Worm (Caenorhabditis elegans): Measurements from ENCODE around the gene oac-58.
A peak's percentile ranks its signal among the peaks of the same experiment; 100 is the strongest.

Gene oac-58

DNA sequence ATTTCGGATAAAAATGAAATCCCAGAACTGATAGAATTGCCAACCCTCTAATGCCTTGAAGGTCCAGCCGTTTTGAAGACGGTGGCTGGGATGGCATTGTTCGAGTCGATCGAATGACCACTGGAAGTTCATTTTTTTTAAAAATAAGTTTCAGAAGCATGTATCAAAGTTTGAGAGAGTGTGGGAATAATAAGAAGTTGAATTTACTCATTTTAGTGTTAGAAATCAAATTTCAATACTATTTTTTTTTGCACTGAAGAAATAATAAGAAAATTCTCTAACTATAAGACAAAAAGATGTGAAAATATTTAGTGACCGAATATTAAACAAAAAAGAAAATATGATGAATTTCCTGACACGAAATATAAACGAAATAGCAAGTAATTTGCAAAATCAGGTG, 10.3 kb downstream of the oac-58 start, which contains the start of gene oac-59:
oac-59 (minus strand) TSS at position 101 of the 400 bp plus-strand sequence.
- no peak for TF ChIP-seq arid-1 (GFP tag; conservative IDR thresholded peaks at IDR 0.05)
- TF ChIP-seq zip-11 (GFP tag; IDR thresholded peaks at IDR 0.05) = no peak
- TF ChIP-seq dmd-9 (GFP tag; IDR thresholded peaks at IDR 0.05) = no peak
- TF ChIP-seq aha-1 (tag) = peak; percentile 4

DNA sequence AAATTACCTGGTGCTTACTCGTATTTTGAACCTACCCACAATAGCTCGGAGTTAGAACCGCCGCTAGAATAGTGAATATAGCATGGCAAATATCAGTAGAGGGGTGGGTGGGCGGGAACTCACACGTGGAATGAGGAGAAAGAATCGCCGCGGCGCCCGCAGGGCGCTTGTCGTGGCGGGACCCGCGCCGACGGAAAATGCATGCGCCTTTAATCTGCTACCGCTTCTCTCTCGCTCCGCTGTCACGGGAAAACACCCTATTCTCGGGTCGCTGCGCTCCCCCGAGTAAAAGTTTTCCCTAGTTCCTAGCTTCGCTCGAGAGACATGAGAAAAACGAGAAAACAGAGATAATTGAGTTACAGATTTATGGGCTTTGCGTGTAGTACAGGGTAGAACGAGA, 16.7 kb downstream of the oac-58 start:
- peak; percentile 89 for TF ChIP-seq set-16 (GFP tag; IDR thresholded peaks at IDR 0.05)
- TF ChIP-seq lin-38 (GFP tag; IDR thresholded peaks at IDR 0.05) = peak; percentile 23; the same call in 1 of the 2 replicates
- TF ChIP-seq egl-43 (GFP tag; IDR thresholded peaks at IDR 0.05) = peak; percentile 46; the same call in 1 of the 2 replicates

DNA sequence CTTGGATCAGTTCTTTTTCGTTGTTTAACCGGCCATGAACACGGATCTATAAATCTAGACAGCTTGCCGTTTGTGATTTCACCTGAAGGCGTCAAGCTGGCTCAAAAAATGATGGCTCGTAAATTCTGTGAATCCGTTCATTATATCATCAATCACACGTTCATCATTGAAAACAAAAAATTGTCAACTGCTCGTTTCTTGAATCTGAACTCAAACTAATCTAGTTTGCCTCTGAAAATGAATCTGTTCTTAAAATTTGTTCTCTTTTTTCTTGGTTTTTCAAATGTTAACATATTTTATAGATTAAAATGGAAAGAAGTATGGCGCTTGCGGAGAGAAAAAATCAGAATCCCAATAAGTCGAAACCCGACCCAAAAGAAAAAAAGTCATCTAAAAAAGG, 20.8 kb downstream of the oac-58 start, which contains the start of gene C42C1.8:
C42C1.8 (plus strand) TSS at position 301 of the 400 bp plus-strand sequence.
- TF ChIP-seq duxl-1 (tag; optimal IDR thresholded peaks at IDR 0.05; ENCODE audit: poor library complexity) = no peak
- TF ChIP-seq ztf-7 (tag; optimal IDR thresholded peaks at IDR 0.05) = no peak
- no peak for TF ChIP-seq dmd-8 (GFP tag; IDR thresholded peaks at IDR 0.05)
- no peak for TF ChIP-seq F49E8.2 (tag; optimal IDR thresholded peaks at IDR 0.05; ENCODE audit: borderline replicate concordance)
- TF ChIP-seq unc-130 (GFP tag; optimal IDR thresholded peaks at IDR 0.05) = no peak
- TF ChIP-seq zfp-2 (tag; optimal IDR thresholded peaks at IDR 0.05) = no peak
- no peak for TF ChIP-seq nhr-11 (tag; optimal IDR thresholded peaks at IDR 0.05)
- no peak for TF ChIP-seq hmg-1.1 (GFP tag; IDR thresholded peaks at IDR 0.05)
- no peak for TF ChIP-seq unc-39 (tag; optimal IDR thresholded peaks at IDR 0.05)
- no peak for TF ChIP-seq Y48G9A.11 (GFP tag; IDR thresholded peaks at IDR 0.05)

DNA sequence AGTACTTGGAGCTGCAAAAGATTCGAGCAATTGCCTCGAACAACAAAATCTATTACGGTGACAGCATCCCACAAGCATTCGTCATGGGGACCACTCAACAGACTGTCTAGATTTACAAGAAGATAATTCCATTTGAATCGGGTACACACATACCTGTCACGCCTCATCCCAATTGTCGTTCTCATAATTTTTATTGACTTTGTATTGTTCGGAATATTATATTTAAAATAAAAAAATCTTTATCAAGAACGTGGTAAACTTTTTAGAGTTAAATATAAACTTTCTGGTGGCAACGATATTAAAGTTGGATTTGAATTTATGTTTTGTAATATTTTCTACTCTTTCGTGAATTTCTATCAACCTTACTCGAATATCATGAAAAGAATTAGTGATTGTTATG, 22.3 kb downstream of the oac-58 start, which contains the start of gene C42C1.9:
C42C1.9 (plus strand) TSS at position 301 of the 400 bp plus-strand sequence.
- TF ChIP-seq ctbp-1 (GFP tag; IDR thresholded peaks at IDR 0.05) (no peak), lim-7 (GFP tag; IDR thresholded peaks at IDR 0.05) (no peak), R02D3.7 (tag; optimal IDR thresholded peaks at IDR 0.05) (no peak), ces-1 (GFP tag; optimal IDR thresholded peaks at IDR 0.05) (no peak), ceh-32 (tag; optimal IDR thresholded peaks at IDR 0.05; ENCODE audit: poor library complexity) (no peak), sdz-12 (GFP tag; optimal IDR thresholded peaks at IDR 0.05) (no peak), hif-1 (tag; optimal IDR thresholded peaks at IDR 0.05) (no peak), nhr-48 (tag; optimal IDR thresholded peaks at IDR 0.05) (no peak), skn-1 (tag; optimal IDR thresholded peaks at IDR 0.05) (no peak), dmd-8 (GFP tag; IDR thresholded peaks at IDR 0.05) (no peak), F26F4.8 (GFP tag; conservative IDR thresholded peaks at IDR 0.05) (no peak), zfp-3 (GFP tag; conservative IDR thresholded peaks at IDR 0.05) (no peak), nhr-237 (tag; optimal IDR thresholded peaks at IDR 0.05) (no peak), arid-1 (GFP tag; conservative IDR thresholded peaks at IDR 0.05) (no peak), spr-1 (tag; optimal IDR thresholded peaks at IDR 0.05) (no peak), nhr-25 (tag; optimal IDR thresholded peaks at IDR 0.05; ENCODE audit: borderline replicate concordance, insufficient read depth) (no peak), zag-1 (tag; optimal IDR thresholded peaks at IDR 0.05) (no peak)

DNA sequence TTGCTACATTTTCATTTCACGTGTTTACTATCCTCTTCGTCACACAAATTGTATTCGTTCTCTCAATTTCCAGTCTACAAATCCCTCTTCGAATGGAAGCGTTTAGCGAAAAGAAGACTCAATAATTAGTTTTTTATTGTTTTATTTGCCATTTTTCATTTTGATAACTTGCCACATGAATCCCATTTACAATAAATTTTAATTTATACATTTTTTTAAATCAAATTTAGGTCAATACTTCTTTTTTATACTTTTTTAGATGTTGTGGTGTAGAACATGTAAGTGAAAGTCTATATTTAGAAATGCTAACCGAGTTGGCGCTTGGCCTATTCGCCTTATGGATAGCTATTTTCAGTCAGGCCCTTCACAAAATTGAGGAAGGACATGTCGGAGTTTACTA, 23.9 kb downstream of the oac-58 start, which contains the start of gene erl-1:
erl-1 (plus strand) TSS at position 301 of the 400 bp plus-strand sequence.
- TF ChIP-seq ces-1 (GFP tag; optimal IDR thresholded peaks at IDR 0.05) = no peak
- TF ChIP-seq T20F7.1 (GFP tag; optimal IDR thresholded peaks at IDR 0.05) = no peak
- TF ChIP-seq dmd-8 (GFP tag; IDR thresholded peaks at IDR 0.05) = no peak
- no peak for TF ChIP-seq ama-1 (optimal IDR thresholded peaks at IDR 0.05)
- no peak for TF ChIP-seq snpc-4 (tag; optimal IDR thresholded peaks at IDR 0.05)
- TF ChIP-seq hif-1 (tag; optimal IDR thresholded peaks at IDR 0.05) = no peak
- no peak for TF ChIP-seq Y48G9A.11 (GFP tag; IDR thresholded peaks at IDR 0.05)
- TF ChIP-seq fos-1 (tag; optimal IDR thresholded peaks at IDR 0.05) = no peak
- TF ChIP-seq pqm-1 (tag; optimal IDR thresholded peaks at IDR 0.05) = no peak
- TF ChIP-seq lir-3 (tag; optimal IDR thresholded peaks at IDR 0.05) = no peak
- TF ChIP-seq mxl-3 (GFP tag; optimal IDR thresholded peaks at IDR 0.05) = no peak
- no peak for TF ChIP-seq nhr-111 (GFP tag; optimal IDR thresholded peaks at IDR 0.05)
- TF ChIP-seq aha-1 (tag) = no peak
- no peak for TF ChIP-seq ceh-32 (tag; optimal IDR thresholded peaks at IDR 0.05; ENCODE audit: poor library complexity)
- TF ChIP-seq attf-4 (tag; optimal IDR thresholded peaks at IDR 0.05) = no peak
